Worm (Caenorhabditis elegans) whole organism, young adult: ENCODE results near the gene ucr-2.2.

Experiments used
- D2030.7 ChIP-seq: fragments of 200-800 bp; sonication (Bioruptor generic); IDR thresholded peaks from 2 replicates; pipeline ENCODE4 v1.3.6; 2022; ENCODE audit warnings: missing genetic modification reagents, missing genetic modification characterization, missing compliant biosample characterization
- F23B12.7 ChIP-seq: sonication (generic microtip); optimal IDR thresholded peaks from 2 replicates; lab custom pipeline; 2017; ENCODE audit warnings: missing genetic modification characterization, mild to moderate bottlenecking, missing compliant biosample characterization, antibody characterized with exemption, moderate library complexity; ENCODE audit not compliant: insufficient read depth
- F49E8.2 ChIP-seq: sonication (generic microtip); optimal IDR thresholded peaks from 3 replicates; lab custom pipeline; 2017; ENCODE audit warnings: missing genetic modification characterization, mild to moderate bottlenecking, missing compliant biosample characterization, antibody characterized with exemption, moderate library complexity; ENCODE audit not compliant: insufficient read depth
- F57C9.4 ChIP-seq: sonication (generic microtip); optimal IDR thresholded peaks from 2 replicates; lab custom pipeline; 2017; ENCODE audit warnings: mild to moderate bottlenecking, missing genetic modification characterization, missing compliant biosample characterization
- T07F8.4 ChIP-seq: sonication (generic microtip); optimal IDR thresholded peaks from 2 replicates; lab custom pipeline; 2016; ENCODE audit warnings: mild to moderate bottlenecking, missing genetic modification characterization, moderate library complexity, missing compliant biosample characterization
- Y53F4B.3 ChIP-seq: fragments of 200-800 bp; sonication (Bioruptor generic); IDR thresholded peaks from 2 replicates; pipeline ENCODE4 v1.3.6; 2022; ENCODE audit warnings: missing genetic modification reagents, missing genetic modification characterization, missing compliant biosample characterization
- Y95B8A.8 ChIP-seq: fragments of 200-800 bp; sonication (Bioruptor generic); IDR thresholded peaks from 2 replicates; pipeline ENCODE4 v1.3.6; 2022; ENCODE audit warnings: missing genetic modification reagents, missing genetic modification characterization, missing compliant biosample characterization
- ZK185.1 ChIP-seq: sonication (generic microtip); optimal IDR thresholded peaks from 2 replicates; lab custom pipeline; 2016; ENCODE audit warnings: mild to moderate bottlenecking, missing genetic modification characterization, missing compliant biosample characterization; ENCODE audit not compliant: poor library complexity, severe bottlenecking
- akir-1 ChIP-seq: fragments of 200-800 bp; sonication (Bioruptor generic); optimal IDR thresholded peaks from 2 replicates; lab custom pipeline; 2018; ENCODE audit warnings: mild to moderate bottlenecking, missing genetic modification characterization, moderate library complexity, missing compliant biosample characterization
- aptf-2 ChIP-seq: fragments of 200-800 bp; sonication (Bioruptor generic); conservative IDR thresholded peaks from 2 replicates; pipeline ENCODE4 v1.3.6; 2022; ENCODE audit warnings: missing genetic modification reagents, missing genetic modification characterization, missing compliant biosample characterization
- attf-3 ChIP-seq: fragments of 200-800 bp; sonication (Bioruptor generic); conservative IDR thresholded peaks from 2 replicates; pipeline ENCODE4 v1.3.6; 2022; ENCODE audit warnings: missing genetic modification reagents, missing genetic modification characterization, missing compliant biosample characterization
- cebp-1 ChIP-seq, 2 experiments: fragments of 200-800 bp in 1 of 2; sonication (Bioruptor generic) in 1 of 2; sonication (generic microtip) in 1 of 2; IDR thresholded peaks in 1 of 2; optimal IDR thresholded peaks in 1 of 2; 2 replicates each; pipeline versions ENCODE4 v1.3.6 to Lab custom; 2017 to 2022; ENCODE audit warnings: missing compliant biosample characterization in 2 of 2, missing genetic modification characterization in 2 of 2, mild to moderate bottlenecking in 1 of 2, missing genetic modification reagents in 1 of 2, moderate library complexity in 1 of 2
- die-1 ChIP-seq: sonication (generic microtip); optimal IDR thresholded peaks from 2 replicates; lab custom pipeline; 2016; ENCODE audit warnings: missing genotype, mild to moderate bottlenecking, missing genetic modification characterization, missing compliant biosample characterization
- dox-1 ChIP-seq: fragments of 200-800 bp; sonication (Bioruptor generic); IDR thresholded peaks from 2 replicates; pipeline ENCODE4 v1.3.6; 2022; ENCODE audit warnings: missing genetic modification reagents, missing genetic modification characterization, missing compliant biosample characterization
- dpff-1 ChIP-seq: sonication (generic microtip); optimal IDR thresholded peaks from 2 replicates; lab custom pipeline; 2017; ENCODE audit warnings: mild to moderate bottlenecking, missing genetic modification characterization, missing compliant biosample characterization
- egl-44 ChIP-seq: fragments of 200-800 bp; sonication (Bioruptor generic); IDR thresholded peaks from 2 replicates; pipeline ENCODE4 v1.3.6; 2022; ENCODE audit warnings: missing genetic modification reagents, missing genetic modification characterization, missing compliant biosample characterization
- hmg-1.2 ChIP-seq: fragments of 200-800 bp; sonication (Bioruptor generic); IDR thresholded peaks from 2 replicates; pipeline ENCODE4 v1.3.6; 2022; ENCODE audit warnings: missing genetic modification reagents, missing genetic modification characterization, missing compliant biosample characterization
- lin-26 ChIP-seq: fragments of 200-800 bp; sonication (Bioruptor generic); IDR thresholded peaks from 2 replicates; pipeline ENCODE4 v1.3.6; 2022; ENCODE audit warnings: missing genetic modification reagents, missing genetic modification characterization, missing compliant biosample characterization
- lin-35 ChIP-seq, 3 experiments: fragments of 150-350 bp in 2 of 3; sonication (generic microtip) in 1 of 3; optimal IDR thresholded peaks; 2 replicates each; lab custom pipeline; 2014 to 2018; ENCODE audit warnings: missing biosample characterization in 3 of 3, missing genetic modification characterization in 3 of 3, missing genetic modification reagents in 3 of 3
- lin-40 ChIP-seq: sonication (generic microtip); optimal IDR thresholded peaks from 2 replicates; lab custom pipeline; 2016; ENCODE audit warnings: missing genetic modification characterization, mild to moderate bottlenecking, missing compliant biosample characterization, missing genotype, missing genetic modification reagents
- lin-54 ChIP-seq: fragments of 200-800 bp; sonication (Bioruptor generic); optimal IDR thresholded peaks from 2 replicates; lab custom pipeline; 2018; ENCODE audit warnings: mild to moderate bottlenecking, missing genetic modification characterization, missing compliant biosample characterization
- lsl-1 ChIP-seq: fragments of 200-800 bp; sonication (Bioruptor generic); optimal IDR thresholded peaks from 2 replicates; lab custom pipeline; 2018; ENCODE audit warnings: mild to moderate bottlenecking, missing genetic modification characterization, moderate library complexity, missing compliant biosample characterization
- lsy-27 ChIP-seq: sonication (generic microtip); optimal IDR thresholded peaks from 2 replicates; lab custom pipeline; 2017; ENCODE audit warnings: missing genetic modification characterization, mild to moderate bottlenecking, missing compliant biosample characterization, antibody characterized with exemption, missing genotype, borderline replicate concordance; ENCODE audit not compliant: insufficient read depth
- madf-6 ChIP-seq: fragments of 200-800 bp; sonication (Bioruptor generic); IDR thresholded peaks from 2 replicates; pipeline ENCODE4 v1.3.6; 2022; ENCODE audit warnings: missing genetic modification reagents, missing genetic modification characterization, missing compliant biosample characterization
- mel-28 ChIP-seq: sonication (generic microtip); optimal IDR thresholded peaks from 2 replicates; lab custom pipeline; 2016; ENCODE audit warnings: borderline replicate concordance, mild to moderate bottlenecking, missing genetic modification characterization, missing compliant biosample characterization
- nfyb-1 ChIP-seq: fragments of 200-800 bp; sonication (Bioruptor generic); IDR thresholded peaks from 2 replicates; pipeline ENCODE4 v1.3.6; 2022; ENCODE audit warnings: missing genetic modification reagents, missing genetic modification characterization, missing compliant biosample characterization
- nhr-80 ChIP-seq: sonication (generic microtip); optimal IDR thresholded peaks from 2 replicates; lab custom pipeline; 2016; ENCODE audit warnings: missing genetic modification characterization, missing compliant biosample characterization
- rcor-1 ChIP-seq: fragments of 200-800 bp; sonication (Bioruptor generic); IDR thresholded peaks from 2 replicates; pipeline ENCODE4 v1.3.6; 2022; ENCODE audit warnings: missing genetic modification reagents, missing genetic modification characterization, missing compliant biosample characterization
- rec-8 ChIP-seq, 2 experiments: sonication (generic microtip); optimal IDR thresholded peaks; 2 replicates each; lab custom pipeline; 2016; ENCODE audit warnings: mild to moderate bottlenecking in 2 of 2, missing genetic modification characterization in 2 of 2, missing genetic modification reagents in 2 of 2, missing genotype in 2 of 2, missing biosample characterization in 1 of 2, missing compliant biosample characterization in 1 of 2, moderate library complexity in 1 of 2
- repo-1 ChIP-seq: sonication (generic microtip); optimal IDR thresholded peaks from 2 replicates; lab custom pipeline; 2017; ENCODE audit warnings: mild to moderate bottlenecking, missing genetic modification characterization, missing compliant biosample characterization
- rpc-1 ChIP-seq, 2 experiments: fragments of 150-350 bp in 1 of 2; sonication (generic microtip) in 1 of 2; optimal IDR thresholded peaks; 2 replicates each; lab custom pipeline; 2014 to 2018; ENCODE audit warnings: missing biosample characterization in 1 of 2, missing genetic modification characterization in 1 of 2, missing genetic modification reagents in 1 of 2, missing genotype in 1 of 2
- snpc-1.1 ChIP-seq: sonication (generic microtip); optimal IDR thresholded peaks from 2 replicates; lab custom pipeline; 2017; ENCODE audit warnings: missing genetic modification characterization, mild to moderate bottlenecking, missing compliant biosample characterization, antibody characterized with exemption, moderate library complexity, missing genotype, missing genetic modification reagents; ENCODE audit not compliant: insufficient read depth
- snpc-1.3 ChIP-seq: sonication (generic microtip); optimal IDR thresholded peaks from 2 replicates; lab custom pipeline; 2017; ENCODE audit warnings: missing genetic modification characterization, mild to moderate bottlenecking, missing compliant biosample characterization, antibody characterized with exemption, moderate library complexity, missing genotype, missing genetic modification reagents; ENCODE audit not compliant: insufficient read depth
- snpc-4 ChIP-seq, 5 experiments: fragments of 150-350 bp in 1 of 5; sonication (generic microtip) in 4 of 5; optimal IDR thresholded peaks; 2 replicates each; lab custom pipeline; 2014 to 2018; ENCODE audit warnings: missing genetic modification characterization in 5 of 5, missing biosample characterization in 3 of 5, antibody characterized with exemption in 2 of 5, mild to moderate bottlenecking in 2 of 5, missing compliant biosample characterization in 2 of 5, missing genotype in 2 of 5, moderate library complexity in 2 of 5, missing genetic modification reagents in 1 of 5
- sptf-2 ChIP-seq: fragments of 200-800 bp; sonication (Bioruptor generic); optimal IDR thresholded peaks from 2 replicates; lab custom pipeline; 2018; ENCODE audit warnings: mild to moderate bottlenecking, missing genetic modification characterization, missing compliant biosample characterization
- tbp1 ChIP-seq: fragments of 200-800 bp; sonication (Bioruptor generic); optimal IDR thresholded peaks from 2 replicates; lab custom pipeline; 2018; ENCODE audit warnings: mild to moderate bottlenecking, missing genetic modification characterization, missing compliant biosample characterization
- tbx-9 ChIP-seq: sonication (generic microtip); optimal IDR thresholded peaks from 2 replicates; lab custom pipeline; 2016; ENCODE audit warnings: borderline replicate concordance, missing genetic modification characterization, inconsistent platforms, missing compliant biosample characterization
- tlf-1 ChIP-seq: fragments of 200-800 bp; sonication (Bioruptor generic); optimal IDR thresholded peaks from 2 replicates; lab custom pipeline; 2018; ENCODE audit warnings: mild to moderate bottlenecking, missing genetic modification characterization, missing compliant biosample characterization
- unc-62 ChIP-seq: fragments of 150-350 bp; optimal IDR thresholded peaks from 2 replicates; lab custom pipeline; 2014; ENCODE audit warnings: missing biosample characterization, missing genetic modification reagents, missing genetic modification characterization
- xnd-1 ChIP-seq: sonication (generic microtip); optimal IDR thresholded peaks from 2 replicates; lab custom pipeline; 2016; ENCODE audit warnings: missing genotype, missing genetic modification reagents, missing genetic modification characterization, missing compliant biosample characterization
- ztf-25 ChIP-seq: fragments of 200-800 bp; sonication (Bioruptor generic); IDR thresholded peaks from 2 replicates; pipeline ENCODE4 v1.3.6; 2022; ENCODE audit warnings: missing genetic modification reagents, missing genetic modification characterization, missing compliant biosample characterization
- ztf-6 ChIP-seq: fragments of 200-800 bp; sonication (Bioruptor generic); IDR thresholded peaks from 2 replicates; pipeline ENCODE4 v1.3.6; 2022; ENCODE audit warnings: missing genetic modification reagents, missing genetic modification characterization, missing compliant biosample characterization

ucr-2.2 gene

DNA sequence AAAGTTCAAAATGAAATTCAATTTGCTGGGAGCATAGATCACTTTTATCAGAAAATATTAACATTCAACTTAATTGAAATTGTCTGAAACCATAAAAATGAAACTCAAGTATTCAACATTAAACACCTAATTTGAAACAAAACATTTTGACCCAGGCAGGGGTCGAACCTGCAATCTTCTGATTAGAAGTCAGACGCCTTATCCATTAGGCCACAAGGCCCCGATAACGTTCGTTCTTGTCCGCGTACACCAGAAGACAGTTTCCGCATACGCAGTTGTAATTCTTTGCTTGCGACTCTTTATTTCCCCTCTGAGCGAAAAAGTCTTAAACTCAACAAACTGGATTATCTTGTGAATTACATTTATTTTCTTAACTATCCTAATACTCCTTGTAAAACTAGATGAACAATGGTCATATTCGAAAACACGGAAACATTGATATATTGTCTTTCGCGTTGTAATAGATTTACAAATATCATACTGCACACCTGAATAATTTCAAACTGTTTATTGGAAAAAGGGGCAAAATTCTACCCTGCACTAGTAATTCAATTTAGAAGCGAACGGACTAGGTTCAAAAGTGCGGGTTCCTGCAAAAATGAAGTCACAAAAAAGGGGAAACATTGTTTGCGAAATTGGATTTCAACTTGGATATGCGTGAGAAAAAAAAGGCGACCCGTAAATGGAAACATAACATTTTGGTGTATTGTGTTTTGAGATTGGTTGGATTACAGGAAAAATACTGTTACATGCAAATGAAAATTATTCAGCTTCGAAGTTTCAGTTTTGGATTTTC is 27.1 kb upstream of the ucr-2.2 start (continued):
- TF ChIP-seq Y95B8A.8 (GFP tag; lab: Robert Waterston, UW): 0 out of 2 replicates have a peak, but pooled peaks have one; percentile 47
- TF ChIP-seq lin-40: no peak
- TF ChIP-seq tbp1 (GFP tag; lab: Kevin White, UChicago): peak; percentile 96
- TF ChIP-seq lin-26 (GFP tag; lab: Robert Waterston, UW): peak; percentile 92
- peak; percentile 68 for TF ChIP-seq D2030.7
- TF ChIP-seq F49E8.2 (tag; lab: Kevin White, UChicago): peak; percentile 26
- no peak for TF ChIP-seq F23B12.7
- peak; percentile 65 for TF ChIP-seq snpc-1.1 (tag; lab: Kevin White, UChicago)
- no peak for TF ChIP-seq tlf-1 (GFP tag; lab: Kevin White, UChicago)
- TF ChIP-seq die-1 (tag; lab: Kevin White, UChicago): peak; percentile 84
- TF ChIP-seq aptf-2 (GFP tag; lab: Robert Waterston, UW): no peak
- TF ChIP-seq rpc-1 (optimal IDR thresholded peaks at IDR 0.05; lab: Kevin White, UChicago): peak; percentile 91
- peak; percentile 97 for TF ChIP-seq rpc-1 (tag; optimal IDR thresholded peaks at IDR 0.05; lab: Kevin White, UChicago)
- TF ChIP-seq ztf-25 (GFP tag; lab: Robert Waterston, UW): peak; percentile 73; the same call in 1 of the 2 replicates
- no peak for TF ChIP-seq lin-54
- no peak for TF ChIP-seq unc-62 (GFP tag; lab: Kevin White, UChicago)
- no peak for TF ChIP-seq xnd-1 (tag; lab: Kevin White, UChicago)
- TF ChIP-seq F57C9.4 (tag; lab: Kevin White, UChicago): no peak
- TF ChIP-seq lsy-27: no peak
- TF ChIP-seq rec-8 (tag; optimal IDR thresholded peaks at IDR 0.05; lab: Kevin White, UChicago): peak in 1 of 2 experiments; percentile 60
- no peak for TF ChIP-seq tbx-9 (tag; lab: Kevin White, UChicago)
- TF ChIP-seq dox-1 (GFP tag; lab: Robert Waterston, UW): peak; percentile 65
- peak; percentile 22; the same call in 1 of the 2 replicates for TF ChIP-seq madf-6 (GFP tag; lab: Robert Waterston, UW)
- peak; percentile 65; the same call in 1 of the 2 replicates for TF ChIP-seq egl-44 (GFP tag; lab: Robert Waterston, UW)
- TF ChIP-seq dpff-1 (tag; lab: Kevin White, UChicago): no peak
- no peak for TF ChIP-seq cebp-1 (GFP tag; IDR thresholded peaks at IDR 0.05; lab: Robert Waterston, UW)
- TF ChIP-seq cebp-1 (tag; optimal IDR thresholded peaks at IDR 0.05; lab: Kevin White, UChicago): no peak
- TF ChIP-seq sptf-2 (GFP tag; lab: Kevin White, UChicago): no peak
- TF ChIP-seq Y53F4B.3 (GFP tag; lab: Robert Waterston, UW): no peak
- TF ChIP-seq rcor-1 (GFP tag; lab: Robert Waterston, UW): 0 out of 2 replicates have a peak, but pooled peaks have one; percentile 19
- no peak for TF ChIP-seq akir-1 (GFP tag; lab: Kevin White, UChicago)
- peak in 1 of 3 experiments; percentile 23 for TF ChIP-seq lin-35 (GFP tag; optimal IDR thresholded peaks at IDR 0.05; lab: Kevin White, UChicago)
- TF ChIP-seq snpc-4 (GFP tag; optimal IDR thresholded peaks at IDR 0.05; lab: Kevin White, UChicago): peak; percentile 71
- TF ChIP-seq snpc-4 (tag; optimal IDR thresholded peaks at IDR 0.05; lab: Kevin White, UChicago): peak in 2 of 4 experiments; percentile 27 to 81
- no peak for TF ChIP-seq attf-3 (GFP tag; lab: Robert Waterston, UW)
- no peak for TF ChIP-seq lsl-1 (GFP tag; lab: Kevin White, UChicago)
- TF ChIP-seq snpc-1.3 (tag; lab: Kevin White, UChicago): peak; percentile 70
- TF ChIP-seq repo-1: no peak
- peak; percentile 83 for TF ChIP-seq ZK185.1 (tag; lab: Kevin White, UChicago)
- TF ChIP-seq mel-28 (tag; lab: Kevin White, UChicago): no peak
- TF ChIP-seq ztf-6 (GFP tag; lab: Robert Waterston, UW): no peak
- no peak for TF ChIP-seq nfyb-1 (GFP tag; lab: Robert Waterston, UW)
- peak; percentile 25 for TF ChIP-seq nhr-80
- TF ChIP-seq T07F8.4 (tag; lab: Kevin White, UChicago): peak; percentile 63
- TF ChIP-seq hmg-1.2: peak; percentile 60; the same call in 1 of the 2 replicates
